Fruit fly (Drosophila melanogaster): ENCODE data around the gene Srp68.

The Srp68 gene

DNA sequence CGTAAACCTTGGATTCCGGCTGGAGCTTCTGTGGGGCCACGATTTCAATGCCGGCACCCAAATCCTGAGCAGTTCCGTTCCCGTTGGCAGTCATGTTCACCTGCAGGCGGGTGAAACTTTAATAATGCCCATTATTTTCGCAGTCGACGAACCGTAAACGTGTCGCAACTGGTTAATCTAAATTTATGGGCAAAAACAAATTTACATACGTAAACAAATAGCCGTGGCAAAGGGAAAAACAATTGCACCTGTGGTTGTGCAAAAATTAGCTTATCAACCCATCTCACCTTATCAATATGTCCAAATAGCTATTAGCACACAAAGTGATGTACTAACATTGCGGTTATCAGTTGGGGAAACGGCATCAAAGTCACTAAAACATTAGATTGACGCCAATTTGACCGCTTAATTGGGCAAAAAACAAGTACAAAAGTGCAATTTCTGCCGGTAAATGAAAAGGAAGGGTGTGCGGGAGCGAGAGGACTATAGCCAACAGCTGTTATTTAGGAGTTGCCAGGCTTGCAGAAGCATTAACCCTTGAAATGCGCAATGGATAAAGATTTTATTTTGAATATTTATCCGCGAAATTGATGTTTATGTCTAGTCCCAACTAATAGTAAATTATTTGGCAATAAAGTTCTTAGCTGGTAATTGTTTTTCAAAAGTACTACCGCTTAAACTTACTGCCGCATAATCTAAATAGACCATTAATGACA lies 10.4 kb downstream of the Srp68 start:
- TF ChIP-seq Myc (optimal IDR thresholded peaks at IDR 0.05) (no peak), h (optimal IDR thresholded peaks at IDR 0.05) (no peak), insv (optimal IDR thresholded peaks at IDR 0.05) (no peak), psq (optimal IDR thresholded peaks at IDR 0.05) (no peak), ttk (optimal IDR thresholded peaks at IDR 0.05) (no peak), Sin3A (optimal IDR thresholded peaks at IDR 0.05) (no peak)

DNA sequence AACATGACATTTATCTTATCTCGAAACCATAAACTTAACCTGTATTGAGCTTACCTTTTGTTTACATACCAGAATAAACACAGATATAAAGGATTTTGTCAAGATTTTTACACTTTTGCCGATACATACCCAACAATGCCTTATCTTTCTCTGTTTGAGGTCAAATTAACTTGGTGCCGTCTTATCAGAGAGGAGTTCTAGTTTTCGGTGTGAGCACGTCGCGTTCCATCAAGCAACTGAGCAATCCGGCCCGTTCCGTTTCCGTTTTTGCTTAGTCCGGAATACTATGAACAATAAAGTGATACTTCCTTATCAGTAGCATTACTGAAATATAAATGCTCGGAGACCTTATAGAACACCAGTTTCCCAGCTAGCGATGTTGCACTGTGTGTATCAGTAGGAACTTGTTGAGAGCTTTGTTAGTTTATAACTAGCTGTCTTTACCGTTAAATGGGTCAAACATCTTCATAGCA lies 11.0 kb downstream of the Srp68 start, which contains the start of gene Galk:
TSS of gene Galk (minus strand) at position 244 of the 473 bp plus-strand sequence.
- TF ChIP-seq insv (optimal IDR thresholded peaks at IDR 0.05) (no peak), h (optimal IDR thresholded peaks at IDR 0.05) (no peak), psq (optimal IDR thresholded peaks at IDR 0.05) (no peak), ttk (optimal IDR thresholded peaks at IDR 0.05) (no peak), Sin3A (optimal IDR thresholded peaks at IDR 0.05) (no peak), Myc (optimal IDR thresholded peaks at IDR 0.05) (no peak)

DNA sequence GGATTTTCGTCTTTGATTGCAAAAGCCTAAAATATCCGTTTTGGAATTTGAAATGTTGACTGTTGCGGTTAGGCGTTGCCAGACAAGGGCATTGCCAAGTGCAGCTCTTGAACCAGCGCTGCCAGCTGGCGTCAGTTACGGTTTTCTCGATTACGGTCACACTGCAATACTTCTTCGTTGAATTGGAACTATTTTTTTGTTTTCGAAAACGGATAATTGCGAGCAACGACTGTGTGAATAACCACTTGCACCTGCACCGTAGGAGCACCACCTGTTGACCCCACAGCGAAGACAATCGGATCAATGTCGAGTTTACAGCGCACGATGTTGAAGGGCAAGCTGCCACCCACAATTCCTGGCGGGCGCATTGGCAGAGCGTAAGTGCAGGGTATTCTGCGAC lies 11.7 kb downstream of the Srp68 start, which contains the start of gene CG5068:
TSS of gene CG5068 (plus strand) at position 129 of the 400 bp plus-strand sequence.
- TF ChIP-seq psq (optimal IDR thresholded peaks at IDR 0.05) = no peak
- no peak for TF ChIP-seq Myc (optimal IDR thresholded peaks at IDR 0.05)
- no peak for TF ChIP-seq Sin3A (optimal IDR thresholded peaks at IDR 0.05)
- no peak for TF ChIP-seq h (optimal IDR thresholded peaks at IDR 0.05)
- TF ChIP-seq ttk (optimal IDR thresholded peaks at IDR 0.05) = no peak
- no peak for TF ChIP-seq insv (optimal IDR thresholded peaks at IDR 0.05)

DNA sequence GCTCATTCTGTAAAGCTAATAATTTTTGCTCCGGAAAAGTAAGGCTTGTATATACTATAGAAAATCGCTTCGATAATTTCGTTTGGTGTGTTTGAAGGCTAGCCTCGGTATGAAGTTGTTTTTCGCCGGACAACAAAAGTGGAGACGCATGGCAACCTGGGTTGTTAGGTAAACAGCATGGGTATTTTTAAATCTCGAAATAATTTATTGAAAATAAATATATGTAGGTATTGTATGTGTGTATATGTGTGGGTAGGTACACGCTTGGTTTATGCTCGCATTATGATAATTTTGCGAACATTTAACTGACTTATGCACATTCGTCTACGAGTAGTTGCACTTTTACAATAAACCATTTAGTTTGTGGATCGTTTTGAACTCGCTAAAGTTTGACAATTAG lies 15.3 kb downstream of the Srp68 start, which contains the start of gene CG5280:
TSS of gene CG5280 (minus strand) at position 101 of the 400 bp plus-strand sequence.
- TF ChIP-seq Sin3A (optimal IDR thresholded peaks at IDR 0.05) (no peak), Myc (optimal IDR thresholded peaks at IDR 0.05) (no peak), h (optimal IDR thresholded peaks at IDR 0.05) (no peak), insv (optimal IDR thresholded peaks at IDR 0.05) (no peak), ttk (optimal IDR thresholded peaks at IDR 0.05) (no peak), psq (optimal IDR thresholded peaks at IDR 0.05) (no peak)

DNA sequence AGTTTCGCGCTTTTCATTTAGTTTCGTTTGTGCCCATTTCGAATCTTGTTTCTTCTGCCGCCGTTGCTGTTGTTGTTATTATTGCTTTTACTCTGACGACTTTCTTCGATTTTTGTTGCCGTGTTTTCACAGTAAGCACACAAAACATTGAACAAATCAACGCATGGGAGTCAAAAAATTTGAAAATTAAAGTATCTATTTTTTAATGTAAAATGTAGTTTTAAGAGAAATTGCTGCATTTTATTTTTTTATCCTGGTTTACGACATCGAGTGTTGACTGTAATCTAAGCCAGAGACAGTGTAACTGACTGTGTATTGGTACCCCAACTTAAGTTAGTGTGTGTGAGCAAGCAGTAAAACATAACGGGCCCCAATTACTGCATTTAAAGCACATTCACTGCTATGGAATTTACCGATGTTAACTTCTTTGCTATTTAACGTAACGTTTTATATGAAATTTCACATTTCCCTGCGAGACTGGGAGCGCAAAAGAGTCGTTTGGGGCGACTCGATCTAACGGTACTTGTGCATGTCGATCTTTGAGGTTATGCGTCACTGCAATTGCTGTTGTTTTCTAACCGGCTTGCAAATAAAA lies 21.4 kb downstream of the Srp68 start:
- no peak for TF ChIP-seq Myc (optimal IDR thresholded peaks at IDR 0.05)
- no peak for TF ChIP-seq insv (optimal IDR thresholded peaks at IDR 0.05)
- no peak for TF ChIP-seq Sin3A (optimal IDR thresholded peaks at IDR 0.05)
- TF ChIP-seq ttk (optimal IDR thresholded peaks at IDR 0.05) = no peak
- no peak for TF ChIP-seq h (optimal IDR thresholded peaks at IDR 0.05)
- no peak for TF ChIP-seq psq (optimal IDR thresholded peaks at IDR 0.05)

DNA sequence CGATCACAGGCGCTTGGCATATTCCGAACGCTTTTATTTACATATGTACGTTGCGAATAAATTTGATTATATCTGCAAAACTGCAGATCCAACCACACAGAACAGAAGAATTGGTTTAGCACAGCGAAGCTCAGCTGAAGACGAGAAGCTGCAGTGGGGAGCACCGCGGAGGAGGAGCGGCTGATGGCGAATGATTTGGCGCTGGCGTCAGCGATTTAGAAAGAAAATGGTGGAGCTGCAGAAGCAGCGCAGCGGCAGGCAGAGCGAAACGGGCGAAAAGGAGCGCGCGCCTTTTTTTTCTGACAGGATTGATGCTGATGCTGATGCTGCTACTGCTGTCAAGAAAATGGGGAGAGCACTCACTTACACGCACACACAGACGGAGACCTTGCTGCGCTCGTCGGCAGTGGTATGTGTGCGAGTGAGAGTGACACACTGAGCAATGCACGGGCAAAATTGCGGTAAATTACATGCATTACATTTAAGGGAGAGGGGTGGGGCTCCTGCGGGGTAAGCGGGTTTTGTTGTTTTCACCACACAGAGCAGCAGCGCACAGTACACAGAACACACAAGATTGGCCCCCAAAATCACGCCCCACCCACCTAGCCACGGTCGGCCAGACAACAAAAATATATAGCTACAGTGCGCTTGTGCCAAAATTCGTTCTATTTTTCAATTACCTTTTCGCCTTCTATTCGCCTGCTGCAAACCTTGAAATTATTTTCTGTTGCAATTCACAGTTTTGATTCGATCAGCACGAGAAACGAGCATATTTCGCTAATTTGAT lies 22.2 kb downstream of the Srp68 start:
- no peak for TF ChIP-seq ttk (optimal IDR thresholded peaks at IDR 0.05)
- no peak for TF ChIP-seq h (optimal IDR thresholded peaks at IDR 0.05)
- TF ChIP-seq insv (optimal IDR thresholded peaks at IDR 0.05) = no peak
- TF ChIP-seq psq (optimal IDR thresholded peaks at IDR 0.05) = no peak
- no peak for TF ChIP-seq Sin3A (optimal IDR thresholded peaks at IDR 0.05)
- no peak for TF ChIP-seq Myc (optimal IDR thresholded peaks at IDR 0.05)

DNA sequence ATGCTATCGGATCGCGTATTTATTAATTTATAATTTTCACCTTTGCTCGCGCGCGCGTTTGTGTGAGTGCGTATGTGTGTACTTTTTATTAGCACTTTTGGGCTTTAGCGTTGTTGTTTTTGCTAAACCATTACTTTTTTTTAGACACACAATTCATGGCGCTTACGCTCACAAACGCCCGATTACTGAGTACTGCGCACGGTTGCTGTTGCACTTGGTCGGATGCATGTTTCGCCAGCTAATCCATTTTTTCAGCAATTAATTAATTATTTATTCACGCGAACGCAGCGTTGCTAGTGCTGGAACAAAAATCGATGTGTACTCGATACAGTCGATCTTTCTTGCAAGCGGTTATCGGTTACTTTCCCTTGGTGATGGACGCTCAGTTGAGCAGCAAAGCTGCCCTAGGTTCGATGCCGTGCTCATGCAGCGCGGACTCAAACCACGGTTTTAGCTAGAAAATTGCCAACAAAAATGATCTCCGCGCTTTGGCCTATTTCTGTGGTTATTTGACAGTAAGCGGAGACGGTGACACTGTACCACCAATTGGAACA lies 22.9 kb downstream of the Srp68 start, which contains the start of the genes smg and CG5087:
TSS of gene smg (minus strand) at position 304 of the 554 bp plus-strand sequence.
TSS of gene CG5087 (plus strand) at position 499 of the 554 bp plus-strand sequence.
- TF ChIP-seq insv (optimal IDR thresholded peaks at IDR 0.05) = no peak
- no peak for TF ChIP-seq ttk (optimal IDR thresholded peaks at IDR 0.05)
- no peak for TF ChIP-seq psq (optimal IDR thresholded peaks at IDR 0.05)
- TF ChIP-seq h (optimal IDR thresholded peaks at IDR 0.05) = no peak
- TF ChIP-seq Myc (optimal IDR thresholded peaks at IDR 0.05) = no peak
- no peak for TF ChIP-seq Sin3A (optimal IDR thresholded peaks at IDR 0.05)

DNA sequence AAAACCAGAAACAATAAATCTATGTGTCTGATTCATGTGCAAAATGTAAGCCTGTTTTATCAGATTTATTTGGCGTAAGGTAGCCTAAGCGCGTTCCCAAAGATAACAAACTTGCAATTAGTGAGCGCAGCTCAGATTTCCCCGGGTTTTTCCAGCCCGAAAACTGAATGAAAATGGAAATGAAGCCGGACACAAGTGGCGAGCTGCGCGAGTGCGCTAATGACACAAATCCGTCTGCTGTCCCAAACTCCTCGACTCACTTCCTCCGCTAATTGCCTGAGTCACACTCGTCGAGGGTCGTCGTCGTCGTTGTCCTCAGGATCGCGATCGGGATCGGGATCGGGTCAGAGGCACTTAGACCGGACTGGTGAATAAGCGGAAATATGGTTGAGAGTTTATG lies 27.7 kb downstream of the Srp68 start:
- no peak for TF ChIP-seq Sin3A (optimal IDR thresholded peaks at IDR 0.05)
- TF ChIP-seq psq (optimal IDR thresholded peaks at IDR 0.05) = no peak
- TF ChIP-seq insv (optimal IDR thresholded peaks at IDR 0.05) = no peak
- TF ChIP-seq h (optimal IDR thresholded peaks at IDR 0.05) = no peak
- no peak for TF ChIP-seq ttk (optimal IDR thresholded peaks at IDR 0.05)
- TF ChIP-seq Myc (optimal IDR thresholded peaks at IDR 0.05) = no peak

DNA sequence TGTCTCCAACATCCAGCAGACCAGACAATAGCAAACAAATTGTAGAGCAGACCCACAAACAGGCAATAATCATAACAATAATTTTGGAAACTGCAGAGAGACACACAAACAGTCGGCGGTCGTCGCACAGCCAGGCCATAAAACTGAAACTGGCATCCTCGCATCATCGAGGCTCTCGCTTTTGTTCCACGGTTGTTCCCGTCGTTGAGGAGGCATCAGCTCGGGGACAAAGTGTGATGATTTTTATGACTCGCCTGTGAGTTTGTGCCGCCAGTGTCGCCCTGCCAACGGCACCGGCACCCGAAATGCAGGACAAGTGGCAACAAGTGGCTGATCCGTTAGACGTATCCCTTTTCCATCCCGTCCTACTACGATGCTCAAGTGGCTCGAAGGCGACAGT lies 28.5 kb downstream of the Srp68 start:
- TF ChIP-seq ttk (optimal IDR thresholded peaks at IDR 0.05) = no peak
- no peak for TF ChIP-seq Sin3A (optimal IDR thresholded peaks at IDR 0.05)
- TF ChIP-seq psq (optimal IDR thresholded peaks at IDR 0.05) = no peak
- TF ChIP-seq insv (optimal IDR thresholded peaks at IDR 0.05) = no peak
- no peak for TF ChIP-seq h (optimal IDR thresholded peaks at IDR 0.05)
- no peak for TF ChIP-seq Myc (optimal IDR thresholded peaks at IDR 0.05)

DNA sequence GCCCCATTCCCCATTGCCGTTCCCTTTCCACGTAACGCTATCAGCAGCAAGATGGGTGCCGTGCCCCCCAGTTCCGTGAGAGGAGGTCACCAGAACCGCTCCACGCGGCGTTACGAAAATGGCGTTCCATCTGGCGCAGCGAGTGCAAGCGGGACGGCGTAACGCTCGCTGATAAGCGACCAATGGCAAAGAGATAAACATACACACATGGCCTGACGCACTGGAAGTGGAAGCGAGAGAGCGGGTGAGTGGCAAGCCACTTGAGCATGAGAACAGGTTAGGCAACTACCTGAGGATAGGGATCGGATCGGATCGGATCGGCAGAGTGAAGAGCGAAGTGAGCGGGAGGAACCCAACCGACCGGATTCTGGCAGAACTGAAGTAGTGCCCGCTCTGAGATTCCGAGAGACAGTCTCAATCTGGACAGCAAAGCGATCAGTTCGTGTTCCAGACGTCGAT lies 30.0 kb downstream of the Srp68 start, which contains the start of gene Doc3:
TSS of gene Doc3 (plus strand) at position 409 of the 459 bp plus-strand sequence.
- TF ChIP-seq psq (optimal IDR thresholded peaks at IDR 0.05) (no peak), ttk (optimal IDR thresholded peaks at IDR 0.05) (no peak), Sin3A (optimal IDR thresholded peaks at IDR 0.05) (no peak), h (optimal IDR thresholded peaks at IDR 0.05) (no peak), Myc (optimal IDR thresholded peaks at IDR 0.05) (no peak), insv (optimal IDR thresholded peaks at IDR 0.05) (no peak)

DNA sequence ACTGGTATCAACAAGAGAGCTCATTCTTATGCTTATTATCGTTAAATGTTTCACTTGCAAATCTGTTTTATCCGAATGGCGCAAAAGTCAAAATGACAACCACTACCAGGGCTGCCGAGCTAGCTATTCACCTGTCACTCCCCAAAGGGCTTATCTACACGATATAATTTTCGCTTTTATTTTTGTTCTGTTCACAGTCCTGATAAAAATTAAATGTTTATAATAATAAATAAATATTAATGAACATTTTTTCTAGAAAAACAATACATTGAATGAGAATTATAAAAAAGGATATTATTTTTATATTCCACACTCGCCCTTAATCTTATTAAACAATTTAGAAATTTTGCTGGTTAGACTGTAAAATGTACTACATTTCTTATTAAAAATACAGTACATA lies 34.9 kb downstream of the Srp68 start, which contains the start of gene CG5194:
TSS of gene CG5194 (minus strand) at position 101 of the 400 bp plus-strand sequence.
- no peak for TF ChIP-seq ttk (optimal IDR thresholded peaks at IDR 0.05)
- TF ChIP-seq psq (optimal IDR thresholded peaks at IDR 0.05) = no peak
- TF ChIP-seq h (optimal IDR thresholded peaks at IDR 0.05) = no peak
- no peak for TF ChIP-seq Myc (optimal IDR thresholded peaks at IDR 0.05)
- TF ChIP-seq Sin3A (optimal IDR thresholded peaks at IDR 0.05) = no peak
- TF ChIP-seq insv (optimal IDR thresholded peaks at IDR 0.05) = no peak
